Worm (Caenorhabditis elegans) whole organism, L4 larva: ENCODE results near the gene math-4.

Experiments
- D1046.2 ChIP-seq: fragments of 200-800 bp; sonication (Bioruptor generic); IDR thresholded peaks from 2 replicates; pipeline ENCODE4 v1.3.6; 2022; ENCODE audit warnings: missing genetic modification characterization, missing compliant biosample characterization
- F10B5.3 ChIP-seq: sonication (generic microtip); optimal IDR thresholded peaks from 2 replicates; lab custom pipeline; 2016; ENCODE audit warnings: mild to moderate bottlenecking, missing genetic modification characterization, missing compliant biosample characterization
- F44E2.7 ChIP-seq: fragments of 200-800 bp; sonication (Bioruptor generic); IDR thresholded peaks from 2 replicates; pipeline ENCODE4 v2.1.2; 2022; ENCODE audit warnings: missing genetic modification characterization, missing compliant biosample characterization
- R02D3.7 ChIP-seq: fragments of 150-350 bp; sonication (generic microtip); optimal IDR thresholded peaks from 3 replicates; lab custom pipeline; 2014; ENCODE audit warnings: missing biosample characterization, missing genetic modification characterization
- T20F7.1 ChIP-seq: fragments of 200-800 bp; sonication (Bioruptor generic); optimal IDR thresholded peaks from 2 replicates; lab custom pipeline; 2018; ENCODE audit warnings: mild to moderate bottlenecking, missing genetic modification characterization, missing compliant biosample characterization
- Y105C5A.15 ChIP-seq: fragments of 200-800 bp; sonication (Bioruptor generic); IDR thresholded peaks from 2 replicates; pipeline ENCODE4 v1.3.6; 2022; ENCODE audit warnings: missing genetic modification characterization, missing compliant biosample characterization
- Y75B8A.6 ChIP-seq: fragments of 200-800 bp; sonication (Bioruptor generic); IDR thresholded peaks from 2 replicates; pipeline ENCODE4 v1.3.6; 2022; ENCODE audit warnings: missing genetic modification reagents, missing genetic modification characterization, missing compliant biosample characterization
- ZK546.5 ChIP-seq, 2 experiments: sonication (generic microtip); optimal IDR thresholded peaks; 2 replicates each; lab custom pipeline; 2017; ENCODE audit warnings: missing biosample characterization in 2 of 2, missing genetic modification characterization in 2 of 2
- attf-4 ChIP-seq: sonication (generic microtip); optimal IDR thresholded peaks from 3 replicates; lab custom pipeline; 2017; ENCODE audit warnings: missing biosample characterization, missing genetic modification characterization
- ceh-28 ChIP-seq: fragments of 150-350 bp; optimal IDR thresholded peaks from 2 replicates; lab custom pipeline; 2014; ENCODE audit warnings: missing biosample characterization, missing genetic modification reagents, missing genetic modification characterization
- ceh-44 ChIP-seq: fragments of 200-800 bp; sonication (Bioruptor generic); IDR thresholded peaks from 2 replicates; pipeline ENCODE4 v1.3.6; 2022; ENCODE audit warnings: missing genetic modification reagents, missing genetic modification characterization, missing compliant biosample characterization
- ceh-62 ChIP-seq: sonication (generic microtip); optimal IDR thresholded peaks from 2 replicates; lab custom pipeline; 2017; ENCODE audit warnings: missing biosample characterization, missing genetic modification characterization
- ceh-82 ChIP-seq: sonication (generic microtip); optimal IDR thresholded peaks from 2 replicates; lab custom pipeline; 2017; ENCODE audit warnings: missing biosample characterization, missing genetic modification characterization
- cey-2 ChIP-seq: sonication (generic microtip); optimal IDR thresholded peaks from 3 replicates; lab custom pipeline; 2017; ENCODE audit warnings: missing genetic modification characterization, mild to moderate bottlenecking, missing compliant biosample characterization, antibody characterized with exemption, borderline replicate concordance; ENCODE audit not compliant: insufficient read depth
- daf-19 ChIP-seq: fragments of 200-800 bp; sonication (Bioruptor generic); conservative IDR thresholded peaks from 2 replicates; pipeline ENCODE4 v1.3.6; 2022; ENCODE audit warnings: missing genetic modification characterization, missing compliant biosample characterization
- dmd-6 ChIP-seq: fragments of 200-800 bp; sonication (Bioruptor generic); IDR thresholded peaks from 2 replicates; pipeline ENCODE4 v1.3.6; 2022; ENCODE audit warnings: missing genetic modification reagents, missing genetic modification characterization, missing compliant biosample characterization
- dmd-8 ChIP-seq: fragments of 200-800 bp; sonication (Bioruptor generic); IDR thresholded peaks from 2 replicates; pipeline ENCODE4 v1.3.6; 2022; ENCODE audit warnings: missing genetic modification characterization, missing compliant biosample characterization
- dmd-9 ChIP-seq: fragments of 200-800 bp; sonication (Bioruptor generic); IDR thresholded peaks from 2 replicates; pipeline ENCODE4 v1.3.6; 2022; ENCODE audit warnings: missing genetic modification reagents, missing genetic modification characterization, missing compliant biosample characterization
- dve-1 ChIP-seq: sonication (generic microtip); optimal IDR thresholded peaks from 2 replicates; lab custom pipeline; 2017; ENCODE audit warnings: antibody characterized with exemption, mild to moderate bottlenecking, missing genetic modification characterization, missing compliant biosample characterization; ENCODE audit not compliant: insufficient read depth
- egl-27 ChIP-seq: sonication (generic microtip); optimal IDR thresholded peaks from 3 replicates; lab custom pipeline; 2017; ENCODE audit warnings: missing biosample characterization, missing genetic modification reagents, missing genetic modification characterization
- egl-43 ChIP-seq: fragments of 200-800 bp; sonication (Bioruptor generic); IDR thresholded peaks from 2 replicates; pipeline ENCODE4 v1.3.6; 2022; ENCODE audit warnings: missing genetic modification reagents, missing genetic modification characterization, missing compliant biosample characterization
- fos-1 ChIP-seq: fragments of 150-350 bp; optimal IDR thresholded peaks from 2 replicates; lab custom pipeline; 2014; ENCODE audit warnings: missing biosample characterization, missing genetic modification characterization
- hif-1 ChIP-seq, 2 experiments: sonication (generic microtip); optimal IDR thresholded peaks; 2 replicates each; lab custom pipeline; 2016 to 2017; ENCODE audit warnings: missing compliant biosample characterization in 2 of 2, missing genetic modification characterization in 2 of 2, missing genetic modification reagents in 2 of 2, missing genotype in 2 of 2, mild to moderate bottlenecking in 1 of 2
- jun-1 ChIP-seq: fragments of 150-350 bp; optimal IDR thresholded peaks from 2 replicates; lab custom pipeline; 2014; ENCODE audit warnings: missing biosample characterization, missing genetic modification reagents, missing genetic modification characterization
- lim-7 ChIP-seq: fragments of 200-800 bp; sonication (Bioruptor generic); IDR thresholded peaks from 2 replicates; pipeline ENCODE4 v1.3.6; 2022; ENCODE audit warnings: missing genetic modification characterization, missing compliant biosample characterization
- lin-13 ChIP-seq: fragments of 150-350 bp; optimal IDR thresholded peaks from 2 replicates; lab custom pipeline; 2014; ENCODE audit warnings: missing biosample characterization, missing genetic modification reagents, missing genetic modification characterization
- lin-38 ChIP-seq: fragments of 200-800 bp; sonication (Bioruptor generic); IDR thresholded peaks from 2 replicates; pipeline ENCODE4 v1.3.6; 2022; ENCODE audit warnings: missing genetic modification reagents, missing genetic modification characterization, missing compliant biosample characterization
- lsy-2 ChIP-seq, 2 experiments: fragments of 150-350 bp in 1 of 2; sonication (generic microtip) in 1 of 2; optimal IDR thresholded peaks; 2 replicates each; lab custom pipeline; 2014 to 2017; ENCODE audit warnings: missing biosample characterization in 2 of 2, missing genetic modification characterization in 2 of 2
- madf-9 ChIP-seq: fragments of 200-800 bp; sonication (Bioruptor generic); conservative IDR thresholded peaks from 2 replicates; pipeline ENCODE4 v1.3.6; 2022; ENCODE audit warnings: missing genetic modification reagents, missing genetic modification characterization, missing compliant biosample characterization
- mdl-1 ChIP-seq, 2 experiments: fragments of 150-350 bp in 1 of 2; sonication (generic microtip) in 1 of 2; optimal IDR thresholded peaks; 2 replicates each; lab custom pipeline; 2014 to 2017; ENCODE audit warnings: missing biosample characterization in 2 of 2, missing genetic modification characterization in 2 of 2
- mxl-3 ChIP-seq: fragments of 200-800 bp; sonication (Bioruptor generic); optimal IDR thresholded peaks from 2 replicates; lab custom pipeline; 2018; ENCODE audit warnings: mild to moderate bottlenecking, missing genetic modification characterization, missing compliant biosample characterization
- nhr-10 ChIP-seq: fragments of 150-350 bp; optimal IDR thresholded peaks from 2 replicates; lab custom pipeline; 2014; ENCODE audit warnings: missing biosample characterization, missing genetic modification characterization
- nhr-11 ChIP-seq: fragments of 150-350 bp; optimal IDR thresholded peaks from 2 replicates; lab custom pipeline; 2014; ENCODE audit warnings: missing biosample characterization, missing genetic modification characterization
- nhr-111 ChIP-seq: fragments of 200-800 bp; sonication (Bioruptor generic); optimal IDR thresholded peaks from 2 replicates; lab custom pipeline; 2018; ENCODE audit warnings: mild to moderate bottlenecking, missing genetic modification characterization, missing compliant biosample characterization
- nhr-237 ChIP-seq: sonication (generic microtip); optimal IDR thresholded peaks from 2 replicates; lab custom pipeline; 2017; ENCODE audit warnings: missing biosample characterization, missing genetic modification characterization
- nhr-25 ChIP-seq: sonication (generic microtip); optimal IDR thresholded peaks from 2 replicates; lab custom pipeline; 2017; ENCODE audit warnings: missing genetic modification characterization, mild to moderate bottlenecking, missing compliant biosample characterization, antibody characterized with exemption, moderate library complexity, borderline replicate concordance; ENCODE audit not compliant: insufficient read depth
- nhr-28 ChIP-seq: fragments of 150-350 bp; optimal IDR thresholded peaks from 2 replicates; lab custom pipeline; 2014; ENCODE audit warnings: missing biosample characterization, missing genetic modification characterization
- nhr-76 ChIP-seq: fragments of 150-350 bp; optimal IDR thresholded peaks from 2 replicates; lab custom pipeline; 2014; ENCODE audit warnings: missing biosample characterization, missing genetic modification characterization
- nhr-77 ChIP-seq: fragments of 150-350 bp; optimal IDR thresholded peaks from 2 replicates; lab custom pipeline; 2014; ENCODE audit warnings: missing biosample characterization, missing genetic modification characterization
- php-3 ChIP-seq: fragments of 200-800 bp; sonication (Bioruptor generic); IDR thresholded peaks from 2 replicates; pipeline ENCODE4 v1.3.6; 2022; ENCODE audit warnings: missing genetic modification reagents, missing genetic modification characterization, missing compliant biosample characterization
- pqm-1 ChIP-seq: sonication (generic microtip); optimal IDR thresholded peaks from 2 replicates; lab custom pipeline; 2017; ENCODE audit warnings: missing biosample characterization, missing genetic modification characterization
- rbr-2 ChIP-seq: sonication (generic microtip); optimal IDR thresholded peaks from 2 replicates; lab custom pipeline; 2016; ENCODE audit warnings: missing genotype, missing genetic modification characterization, missing compliant biosample characterization
- skn-1 ChIP-seq: fragments of 150-350 bp; optimal IDR thresholded peaks from 2 replicates; lab custom pipeline; 2014; ENCODE audit warnings: missing biosample characterization, missing genetic modification characterization
- snpc-1.2 ChIP-seq: fragments of 200-800 bp; sonication (Bioruptor generic); IDR thresholded peaks from 2 replicates; pipeline ENCODE4 v1.3.6; 2022; ENCODE audit warnings: missing genetic modification reagents, missing genetic modification characterization, missing compliant biosample characterization
- snpc-4 ChIP-seq: fragments of 150-350 bp; optimal IDR thresholded peaks from 2 replicates; lab custom pipeline; 2014; ENCODE audit warnings: missing biosample characterization, missing genetic modification characterization
- spr-1 ChIP-seq: sonication (generic microtip); optimal IDR thresholded peaks from 2 replicates; lab custom pipeline; 2016; ENCODE audit warnings: mild to moderate bottlenecking, missing genetic modification characterization, missing compliant biosample characterization
- tag-97 ChIP-seq: fragments of 200-800 bp; sonication (Bioruptor generic); IDR thresholded peaks from 2 replicates; pipeline ENCODE4 v1.3.6; 2022; ENCODE audit warnings: missing genetic modification characterization, missing compliant biosample characterization
- tra-1 ChIP-seq: fragments of 200-800 bp; sonication (Bioruptor generic); IDR thresholded peaks from 2 replicates; pipeline ENCODE4 v1.3.6; 2022; ENCODE audit warnings: missing genetic modification reagents, missing genetic modification characterization, missing compliant biosample characterization
- unc-39 ChIP-seq: sonication (generic microtip); optimal IDR thresholded peaks from 2 replicates; lab custom pipeline; 2017; ENCODE audit warnings: missing biosample characterization, missing genetic modification characterization
- zfp-3 ChIP-seq: fragments of 200-800 bp; sonication (Bioruptor generic); conservative IDR thresholded peaks from 2 replicates; pipeline ENCODE4 v1.3.6; 2022; ENCODE audit warnings: missing genetic modification reagents, missing genetic modification characterization, missing compliant biosample characterization
- zip-11 ChIP-seq: fragments of 200-800 bp; sonication (Bioruptor generic); IDR thresholded peaks from 2 replicates; pipeline ENCODE4 v1.3.6; 2022; ENCODE audit warnings: missing genetic modification characterization, missing compliant biosample characterization
- ztf-11 ChIP-seq: fragments of 150-350 bp; optimal IDR thresholded peaks from 2 replicates; lab custom pipeline; 2014; ENCODE audit warnings: missing biosample characterization, missing genetic modification characterization

math-4 gene

ce11 chrII:1819944-1820570 lies 37.7 kb upstream of the math-4 start, which contains the start of gene fbxc-19:
Gene fbxc-19, plus strand, starts transcription at chrII:1820479.
- TF ChIP-seq ceh-44 (GFP tag; lab: Robert Waterston, UW) (no peak), hif-1 (tag; optimal IDR thresholded peaks at IDR 0.05; lab: Kevin White, UChicago) (no peak), tag-97 (no peak), ceh-28 (tag; lab: Kevin White, UChicago) (no peak), daf-19 (no peak), dve-1 (tag; lab: Kevin White, UChicago) (peak; percentile 84), D1046.2 (GFP tag; lab: Robert Waterston, UW) (no peak), jun-1 (tag; lab: Kevin White, UChicago) (peak; percentile 40), lin-13 (GFP tag; lab: Kevin White, UChicago) (no peak), lin-38 (GFP tag; lab: Robert Waterston, UW) (no peak), mdl-1 (tag; optimal IDR thresholded peaks at IDR 0.05; lab: Kevin White, UChicago) (peak in 1 of 2 experiments; percentile 59), madf-9 (no peak), snpc-1.2 (GFP tag; lab: Robert Waterston, UW) (no peak), zfp-3 (no peak), rbr-2 (tag; lab: Kevin White, UChicago) (no peak), nhr-25 (tag; lab: Kevin White, UChicago) (no peak), dmd-9 (GFP tag; lab: Robert Waterston, UW) (no peak), F10B5.3 (tag; lab: Kevin White, UChicago) (no peak), lim-7 (GFP tag; lab: Robert Waterston, UW) (no peak), skn-1 (tag; lab: Kevin White, UChicago) (no peak), snpc-4 (tag; lab: Kevin White, UChicago) (no peak), egl-27 (no peak), unc-39 (no peak), php-3 (GFP tag; lab: Robert Waterston, UW) (peak; percentile 87), R02D3.7 (tag; lab: Kevin White, UChicago) (no peak), dmd-6 (GFP tag; lab: Robert Waterston, UW) (peak; percentile 90), ceh-62 (tag; lab: Kevin White, UChicago) (no peak), cey-2 (tag; lab: Kevin White, UChicago) (no peak), nhr-11 (tag; lab: Kevin White, UChicago) (no peak), fos-1 (tag; lab: Kevin White, UChicago) (no peak), mxl-3 (GFP tag; lab: Kevin White, UChicago) (peak; percentile 14), ZK546.5 (tag; optimal IDR thresholded peaks at IDR 0.05; lab: Kevin White, UChicago) (no peak), F44E2.7 (GFP tag; lab: Robert Waterston, UW) (no peak), egl-43 (no peak), nhr-237 (tag; lab: Kevin White, UChicago) (no peak), nhr-77 (tag; lab: Kevin White, UChicago) (peak; percentile 86), zip-11 (GFP tag; lab: Robert Waterston, UW) (no peak), Y75B8A.6 (GFP tag; lab: Robert Waterston, UW) (no peak), spr-1 (tag; lab: Kevin White, UChicago) (no peak), ceh-82 (tag; lab: Kevin White, UChicago) (no peak), T20F7.1 (GFP tag; lab: Kevin White, UChicago) (no peak), Y105C5A.15 (no peak), tra-1 (GFP tag; lab: Robert Waterston, UW) (peak; percentile 92), nhr-111 (GFP tag; lab: Kevin White, UChicago) (no peak), ztf-11 (tag; lab: Kevin White, UChicago) (no peak), pqm-1 (tag; lab: Kevin White, UChicago) (peak; percentile 87), dmd-8 (GFP tag; lab: Robert Waterston, UW) (no peak), nhr-76 (tag; lab: Kevin White, UChicago) (no peak), lsy-2 (tag; optimal IDR thresholded peaks at IDR 0.05; lab: Kevin White, UChicago) (no peak), nhr-10 (tag; lab: Kevin White, UChicago) (no peak), nhr-28 (tag; lab: Kevin White, UChicago) (peak; percentile 83), attf-4 (tag; lab: Kevin White, UChicago) (no peak)
